Fruit fly (Drosophila melanogaster) whole organism, pupa: ENCODE measurements around the gene eIF3d2.

Source experiments
- CG14655 ChIP-seq: fragments of 200-800 bp; sonication (Bioruptor generic); optimal IDR thresholded peaks from 3 replicates; lab custom pipeline; 2017; ENCODE audit warnings: mild to moderate bottlenecking, missing biosample characterization, missing genetic modification reagents, missing genetic modification characterization
- CG15710 ChIP-seq: fragments of 200-800 bp; sonication (Bioruptor generic); optimal IDR thresholded peaks from 2 replicates; lab custom pipeline; 2018; ENCODE audit warnings: missing biosample characterization, mild to moderate bottlenecking, missing genetic modification characterization, moderate library complexity
- CG9948 ChIP-seq: fragments of 200-800 bp; sonication (Bioruptor generic); optimal IDR thresholded peaks from 2 replicates; lab custom pipeline; 2018; ENCODE audit warnings: missing biosample characterization, mild to moderate bottlenecking, missing genetic modification characterization, moderate library complexity
- Ets98B ChIP-seq: fragments of 200-800 bp; sonication (Bioruptor generic); IDR thresholded peaks from 2 replicates; pipeline ENCODE4 v1.3.6; 2022; ENCODE audit warnings: missing biosample characterization, missing genetic modification characterization
- fd96Ca ChIP-seq: fragments of 200-800 bp; sonication (Bioruptor generic); IDR thresholded peaks from 3 replicates; pipeline ENCODE4 v1.3.6; 2022; ENCODE audit warnings: missing biosample characterization, missing genetic modification characterization
- gl ChIP-seq: fragments of 200-800 bp; sonication (Bioruptor generic); optimal IDR thresholded peaks from 2 replicates; lab custom pipeline; 2018; ENCODE audit warnings: missing biosample characterization, mild to moderate bottlenecking, missing genetic modification characterization
- rn ChIP-seq: fragments of 200-800 bp; sonication (Bioruptor generic); IDR thresholded peaks from 2 replicates; pipeline ENCODE4 v1.3.6; 2022; ENCODE audit warnings: missing biosample characterization, missing genetic modification characterization

dm6 chr3R:12219497-12219896, 24.7 kb upstream of the eIF3d2 start, which contains the start of gene Cog1:
- no peak for TF ChIP-seq CG15710 (tag; lab: Kevin White, UChicago)
- no peak for TF ChIP-seq CG14655 (GFP tag; lab: Kevin White, UChicago)
- TF ChIP-seq gl (tag; lab: Kevin White, UChicago): no peak
- no peak for TF ChIP-seq rn (GFP tag; lab: Robert Waterston, UW)
- TF ChIP-seq CG9948 (tag; lab: Kevin White, UChicago): no peak
- no peak for TF ChIP-seq fd96Ca (GFP tag; lab: Robert Waterston, UW)
- TF ChIP-seq Ets98B (GFP tag; lab: Robert Waterston, UW): no peak
